Worm (Caenorhabditis elegans) whole organism, L1 larva: ENCODE measurements around the gene ZK622.1.
A peak's percentile ranks its signal among the peaks of the same experiment; 100 is the strongest.

Experiments used
- C04F5.9 ChIP-seq: sonication (generic microtip); optimal IDR thresholded peaks from 2 replicates; lab custom pipeline; 2016; ENCODE audit warnings: missing genetic modification characterization, missing compliant biosample characterization
- F16B12.6 ChIP-seq: fragments of 150-350 bp; optimal IDR thresholded peaks from 2 replicates; lab custom pipeline; 2014; ENCODE audit warnings: missing biosample characterization, missing genetic modification characterization
- alr-1 ChIP-seq: fragments of 200-800 bp; sonication (Bioruptor generic); optimal IDR thresholded peaks from 2 replicates; lab custom pipeline; 2018; ENCODE audit warnings: borderline replicate concordance, mild to moderate bottlenecking, missing genetic modification characterization, missing compliant biosample characterization
- ama-1 ChIP-seq: fragments of 150-350 bp; optimal IDR thresholded peaks from 2 replicates; lab custom pipeline; 2014
- ceh-8 ChIP-seq: fragments of 200-800 bp; sonication (Bioruptor generic); optimal IDR thresholded peaks from 2 replicates; lab custom pipeline; 2018; ENCODE audit warnings: mild to moderate bottlenecking, missing genetic modification characterization, moderate library complexity, missing compliant biosample characterization
- ceh-88 ChIP-seq: fragments of 200-800 bp; sonication (Bioruptor generic); IDR thresholded peaks from 2 replicates; pipeline ENCODE4 v1.3.6; 2022; ENCODE audit warnings: missing genetic modification characterization, missing compliant biosample characterization
- ceh-90 ChIP-seq: sonication (generic microtip); optimal IDR thresholded peaks from 2 replicates; lab custom pipeline; 2016; ENCODE audit warnings: missing genetic modification characterization, missing compliant biosample characterization
- ces-1 ChIP-seq: fragments of 150-350 bp; optimal IDR thresholded peaks from 2 replicates; lab custom pipeline; 2014; ENCODE audit warnings: missing biosample characterization, missing genetic modification reagents, missing genetic modification characterization
- dpl-1 ChIP-seq, 3 experiments: fragments of 150-350 bp in 2 of 3; sonication (generic microtip) in 1 of 3; optimal IDR thresholded peaks; 2 replicates each; lab custom pipeline; 2014 to 2017; ENCODE audit warnings: missing biosample characterization in 3 of 3, missing genetic modification characterization in 3 of 3, missing genetic modification reagents in 3 of 3
- dsc-1 ChIP-seq: sonication (generic microtip); optimal IDR thresholded peaks from 2 replicates; lab custom pipeline; 2016; ENCODE audit warnings: mild to moderate bottlenecking, missing genetic modification characterization, missing compliant biosample characterization
- efl-1 ChIP-seq, 4 experiments: fragments of 150-350 bp; optimal IDR thresholded peaks in 3 of 4; peaks in 1 of 4; 1 replicate in 1 of 4; 2 replicates in 3 of 4; lab custom pipeline; 2014; ENCODE audit warnings: missing biosample characterization in 2 of 4, missing genetic modification characterization in 2 of 4, missing genetic modification reagents in 2 of 4
- efl-3 ChIP-seq: fragments of 200-800 bp; sonication (Bioruptor generic); optimal IDR thresholded peaks from 2 replicates; lab custom pipeline; 2018; ENCODE audit warnings: mild to moderate bottlenecking, missing genetic modification characterization, missing compliant biosample characterization
- elt-2 ChIP-seq: sonication (generic microtip); optimal IDR thresholded peaks from 2 replicates; lab custom pipeline; 2016; ENCODE audit warnings: missing genetic modification characterization, mild to moderate bottlenecking, inconsistent platforms, missing compliant biosample characterization, missing genetic modification reagents
- elt-3 ChIP-seq, 6 experiments: fragments of 150-350 bp in 1 of 6; sonication (generic microtip); optimal IDR thresholded peaks; 2 replicates each; lab custom pipeline; 2017 to 2018; ENCODE audit warnings: missing biosample characterization in 6 of 6, missing genetic modification characterization in 6 of 6, inconsistent platforms in 1 of 6
- ets-5 ChIP-seq: fragments of 200-800 bp; sonication (Bioruptor generic); IDR thresholded peaks from 2 replicates; pipeline ENCODE4 v1.3.6; 2022; ENCODE audit warnings: missing genetic modification characterization, missing compliant biosample characterization
- fkh-10 ChIP-seq: sonication (generic microtip); optimal IDR thresholded peaks from 2 replicates; lab custom pipeline; 2017; ENCODE audit warnings: missing biosample characterization, missing genetic modification reagents, missing genetic modification characterization
- fkh-8 ChIP-seq: sonication (generic microtip); optimal IDR thresholded peaks from 2 replicates; lab custom pipeline; 2016; ENCODE audit warnings: mild to moderate bottlenecking, missing genetic modification characterization, missing compliant biosample characterization
- grh-1 ChIP-seq: fragments of 200-800 bp; sonication (Bioruptor generic); IDR thresholded peaks from 2 replicates; pipeline ENCODE4 v1.3.6; 2022; ENCODE audit warnings: missing genetic modification reagents, missing genetic modification characterization, missing compliant biosample characterization
- hlh-17 ChIP-seq: fragments of 200-800 bp; sonication (Bioruptor generic); optimal IDR thresholded peaks from 2 replicates; lab custom pipeline; 2018; ENCODE audit warnings: missing genetic modification characterization, mild to moderate bottlenecking, missing compliant biosample characterization, moderate library complexity, borderline replicate concordance
- hlh-4 ChIP-seq: sonication (generic microtip); optimal IDR thresholded peaks from 2 replicates; lab custom pipeline; 2016; ENCODE audit warnings: mild to moderate bottlenecking, missing genetic modification characterization, missing compliant biosample characterization
- hpl-2 ChIP-seq: fragments of 150-350 bp; optimal IDR thresholded peaks from 2 replicates; lab custom pipeline; 2014; ENCODE audit warnings: missing biosample characterization, missing genetic modification reagents, missing genetic modification characterization
- irx-1 ChIP-seq: sonication (generic microtip); optimal IDR thresholded peaks from 2 replicates; lab custom pipeline; 2016; ENCODE audit warnings: missing genetic modification characterization, missing compliant biosample characterization
- jun-1 ChIP-seq: fragments of 150-350 bp; optimal IDR thresholded peaks from 2 replicates; lab custom pipeline; 2014; ENCODE audit warnings: missing biosample characterization, missing genetic modification reagents, missing genetic modification characterization
- lin-14 ChIP-seq: fragments of 200-800 bp; sonication (Bioruptor generic); optimal IDR thresholded peaks from 2 replicates; lab custom pipeline; 2018; ENCODE audit warnings: mild to moderate bottlenecking, missing genetic modification characterization, moderate library complexity, missing compliant biosample characterization
- lin-35 ChIP-seq, 2 experiments: fragments of 150-350 bp; optimal IDR thresholded peaks; 2 replicates each; lab custom pipeline; 2014; ENCODE audit warnings: missing biosample characterization in 2 of 2, missing genetic modification characterization in 2 of 2, missing genetic modification reagents in 2 of 2
- lir-3 ChIP-seq: sonication (generic microtip); optimal IDR thresholded peaks from 2 replicates; lab custom pipeline; 2016; ENCODE audit warnings: mild to moderate bottlenecking, missing genetic modification characterization, moderate library complexity, missing compliant biosample characterization; ENCODE audit not compliant: poor library complexity
- mdl-1 ChIP-seq, 2 experiments: fragments of 150-350 bp; optimal IDR thresholded peaks; 2 replicates each; lab custom pipeline; 2014 to 2017; ENCODE audit warnings: missing biosample characterization in 2 of 2, missing genetic modification characterization in 2 of 2, inconsistent platforms in 1 of 2
- nhr-19 ChIP-seq: fragments of 200-800 bp; sonication (Bioruptor generic); conservative IDR thresholded peaks from 2 replicates; pipeline ENCODE4 v1.3.6; 2022; ENCODE audit warnings: missing genetic modification characterization, missing compliant biosample characterization
- nhr-20 ChIP-seq: sonication (generic microtip); optimal IDR thresholded peaks from 2 replicates; lab custom pipeline; 2016; ENCODE audit warnings: mild to moderate bottlenecking, missing genetic modification characterization, missing compliant biosample characterization
- nhr-237 ChIP-seq: fragments of 150-350 bp; optimal IDR thresholded peaks from 2 replicates; lab custom pipeline; 2014; ENCODE audit warnings: missing biosample characterization, missing genetic modification characterization
- nhr-28 ChIP-seq: fragments of 150-350 bp; optimal IDR thresholded peaks from 2 replicates; lab custom pipeline; 2014; ENCODE audit warnings: missing biosample characterization, missing genetic modification characterization
- nhr-47 ChIP-seq: sonication (generic microtip); optimal IDR thresholded peaks from 2 replicates; lab custom pipeline; 2016; ENCODE audit warnings: mild to moderate bottlenecking, missing genetic modification characterization, moderate library complexity, missing compliant biosample characterization
- nhr-71 ChIP-seq: sonication (generic microtip); optimal IDR thresholded peaks from 2 replicates; lab custom pipeline; 2016; ENCODE audit warnings: mild to moderate bottlenecking, missing genetic modification characterization, moderate library complexity, missing compliant biosample characterization
- nhr-76 ChIP-seq: sonication (generic microtip); optimal IDR thresholded peaks from 2 replicates; lab custom pipeline; 2017; ENCODE audit warnings: missing biosample characterization, missing genetic modification characterization
- nhr-77 ChIP-seq: fragments of 150-350 bp; optimal IDR thresholded peaks from 2 replicates; lab custom pipeline; 2014; ENCODE audit warnings: missing biosample characterization, missing genetic modification characterization
- nhr-84 ChIP-seq: sonication (generic microtip); optimal IDR thresholded peaks from 2 replicates; lab custom pipeline; 2017; ENCODE audit warnings: missing biosample characterization, missing genetic modification characterization
- nhr-85 ChIP-seq: sonication (generic microtip); peaks from one replicate; lab custom pipeline; 2016; ENCODE audit warnings: missing genetic modification characterization, inconsistent platforms, missing compliant biosample characterization
- nhr-90 ChIP-seq: sonication (generic microtip); optimal IDR thresholded peaks from 2 replicates; lab custom pipeline; 2016; ENCODE audit warnings: mild to moderate bottlenecking, missing genetic modification characterization, missing compliant biosample characterization; ENCODE audit not compliant: poor library complexity
- pax-3 ChIP-seq: fragments of 200-800 bp; sonication (Bioruptor generic); optimal IDR thresholded peaks from 2 replicates; lab custom pipeline; 2018; ENCODE audit warnings: mild to moderate bottlenecking, missing genetic modification characterization, moderate library complexity, missing compliant biosample characterization
- pqm-1 ChIP-seq: sonication (generic microtip); optimal IDR thresholded peaks from 3 replicates; lab custom pipeline; 2017; ENCODE audit warnings: missing biosample characterization, missing genetic modification characterization
- skn-1 ChIP-seq: fragments of 150-350 bp; optimal IDR thresholded peaks from 2 replicates; lab custom pipeline; 2014; ENCODE audit warnings: missing biosample characterization, missing genetic modification characterization
- swsn-7 ChIP-seq: sonication (generic microtip); optimal IDR thresholded peaks from 2 replicates; lab custom pipeline; 2016; ENCODE audit warnings: missing genetic modification characterization, missing compliant biosample characterization
- unc-130 ChIP-seq: fragments of 150-350 bp; optimal IDR thresholded peaks from 2 replicates; lab custom pipeline; 2017; ENCODE audit warnings: missing biosample characterization, missing genetic modification characterization, inconsistent platforms
- unc-62 ChIP-seq: fragments of 150-350 bp; optimal IDR thresholded peaks from 2 replicates; lab custom pipeline; 2014; ENCODE audit warnings: missing biosample characterization, missing genetic modification reagents, missing genetic modification characterization
- unc-98 ChIP-seq: fragments of 200-800 bp; sonication (Bioruptor generic); IDR thresholded peaks from 2 replicates; pipeline ENCODE4 v1.3.6; 2022; ENCODE audit warnings: missing genetic modification characterization, missing compliant biosample characterization
- xbp-1 ChIP-seq: sonication (generic microtip); optimal IDR thresholded peaks from 2 replicates; lab custom pipeline; 2016; ENCODE audit warnings: missing genetic modification characterization, missing compliant biosample characterization
- zip-4 ChIP-seq: fragments of 200-800 bp; sonication (Bioruptor generic); optimal IDR thresholded peaks from 2 replicates; lab custom pipeline; 2018; ENCODE audit warnings: mild to moderate bottlenecking, missing genetic modification characterization, moderate library complexity, missing compliant biosample characterization

Gene ZK622.1

ce11 chrII:5277780-5278179, 15.8 kb upstream of the ZK622.1 start:
- no peak for TF ChIP-seq skn-1
- no peak for TF ChIP-seq zip-4
- no peak for TF ChIP-seq nhr-77 (tag; lab: Kevin White, UChicago)
- peak; percentile 22 for TF ChIP-seq elt-2
- TF ChIP-seq ama-1 (lab: Kevin White, UChicago): peak; percentile 28
- no peak for TF ChIP-seq efl-1 (optimal IDR thresholded peaks at IDR 0.05; lab: Kevin White, UChicago)
- TF ChIP-seq efl-1 (GFP tag; optimal IDR thresholded peaks at IDR 0.05 in 1 of 2; lab: Kevin White, UChicago): no peak
- TF ChIP-seq unc-62: no peak

ce11 chrII:5281137-5281536, 12.5 kb upstream of the ZK622.1 start:
- TF ChIP-seq nhr-85 (tag; lab: Kevin White, UChicago) (peak; percentile 64), jun-1 (peak; percentile 1), elt-3 (tag; optimal IDR thresholded peaks at IDR 0.05; lab: Kevin White, UChicago) (peak in 1 of 6 experiments; percentile 15), nhr-20 (tag; lab: Kevin White, UChicago) (peak; percentile 7), nhr-71 (peak; percentile 17), unc-130 (tag; lab: Kevin White, UChicago) (no peak), efl-1 (optimal IDR thresholded peaks at IDR 0.05; lab: Kevin White, UChicago) (no peak), efl-1 (GFP tag; optimal IDR thresholded peaks at IDR 0.05 in 1 of 2; lab: Kevin White, UChicago) (peak in 1 of 2 experiments; percentile 89), ceh-90 (tag; lab: Kevin White, UChicago) (no peak), nhr-19 (GFP tag; lab: Robert Waterston, UW) (no peak), grh-1 (peak; percentile 24; the same call in 1 of the 2 replicates), nhr-90 (tag; lab: Kevin White, UChicago) (no peak), ets-5 (GFP tag; lab: Robert Waterston, UW) (no peak), nhr-76 (tag; lab: Kevin White, UChicago) (no peak), lin-14 (GFP tag; lab: Kevin White, UChicago) (peak; percentile 10), elt-2 (peak; percentile 56), lin-35 (GFP tag; optimal IDR thresholded peaks at IDR 0.05; lab: Kevin White, UChicago) (peak in 1 of 2 experiments; percentile 29), fkh-8 (tag; lab: Kevin White, UChicago) (no peak)

- TF ChIP-seq nhr-28 (tag; lab: Kevin White, UChicago) (no peak), lir-3 (tag; lab: Kevin White, UChicago) (no peak), jun-1 (no peak), hpl-2 (no peak), ces-1 (no peak), pqm-1 (tag; lab: Kevin White, UChicago) (no peak), nhr-20 (tag; lab: Kevin White, UChicago) (peak; percentile 59), hlh-4 (tag; lab: Kevin White, UChicago) (no peak), xbp-1 (no peak), ceh-88 (GFP tag; lab: Robert Waterston, UW) (no peak), nhr-19 (GFP tag; lab: Robert Waterston, UW) (peak; percentile 36), nhr-84 (tag; lab: Kevin White, UChicago) (no peak), nhr-90 (tag; lab: Kevin White, UChicago) (peak; percentile 38), mdl-1 (tag; optimal IDR thresholded peaks at IDR 0.05; lab: Kevin White, UChicago) (peak in 1 of 2 experiments; percentile 79), fkh-10 (GFP tag; lab: Kevin White, UChicago) (no peak), alr-1 (tag; lab: Kevin White, UChicago) (no peak), nhr-237 (no peak), pax-3 (tag; lab: Kevin White, UChicago) (no peak), dpl-1 (GFP tag; optimal IDR thresholded peaks at IDR 0.05; lab: Kevin White, UChicago) (peak in 1 of 3 experiments; percentile 4), F16B12.6 (no peak), ama-1 (lab: Kevin White, UChicago) (no peak), nhr-85 (tag; lab: Kevin White, UChicago) (peak; percentile 81), irx-1 (no peak), unc-98 (GFP tag; lab: Robert Waterston, UW) (no peak), efl-3 (GFP tag; lab: Kevin White, UChicago) (no peak), nhr-71 (peak; percentile 66), nhr-47 (tag; lab: Kevin White, UChicago) (no peak), dsc-1 (no peak), zip-4 (no peak), hlh-17 (GFP tag; lab: Kevin White, UChicago) (no peak), C04F5.9 (tag; lab: Kevin White, UChicago) (no peak), elt-3 (tag; optimal IDR thresholded peaks at IDR 0.05; lab: Kevin White, UChicago) (peak in 2 of 6 experiments; percentile 43 to 80), grh-1 (0 out of 2 replicates have a peak, but pooled peaks have one; percentile 24), swsn-7 (tag; lab: Kevin White, UChicago) (no peak), ceh-8 (no peak)
Measured at ce11 chrII:5282192-5282591, 11.4 kb upstream of the ZK622.1 start, which contains the start of gene pmt-1. pmt-1 (minus strand) TSS chrII:5282523.
